Worm (Caenorhabditis elegans) whole organism, L3 larva: ENCODE measurements around the gene lnp-1.

Experiments used
- eor-1 ChIP-seq, 2 experiments: fragments of 150-350 bp; optimal IDR thresholded peaks; 2 replicates each; lab custom pipeline; 2014 to 2018; ENCODE audit warnings: missing biosample characterization in 2 of 2, missing genetic modification characterization in 2 of 2
- fkh-10 ChIP-seq: sonication (generic microtip); optimal IDR thresholded peaks from 2 replicates; lab custom pipeline; 2017; ENCODE audit warnings: missing biosample characterization, missing genetic modification reagents, missing genetic modification characterization
- mdl-1 ChIP-seq: fragments of 150-350 bp; optimal IDR thresholded peaks from 2 replicates; lab custom pipeline; 2014; ENCODE audit warnings: missing biosample characterization, missing genetic modification characterization
- nhr-11 ChIP-seq: fragments of 150-350 bp; optimal IDR thresholded peaks from 2 replicates; lab custom pipeline; 2014; ENCODE audit warnings: missing biosample characterization, missing genetic modification characterization
- pqm-1 ChIP-seq: fragments of 150-350 bp; optimal IDR thresholded peaks from 2 replicates; lab custom pipeline; 2017; ENCODE audit warnings: missing biosample characterization, missing genetic modification characterization, inconsistent platforms
- unc-62 ChIP-seq: fragments of 150-350 bp; sonication (generic microtip); optimal IDR thresholded peaks from 4 replicates; lab custom pipeline; 2014; ENCODE audit warnings: missing biosample characterization, missing genetic modification reagents, missing genetic modification characterization

- no peak for TF ChIP-seq fkh-10 (GFP tag; lab: Kevin White, UChicago)
- no peak for TF ChIP-seq pqm-1 (tag; lab: Kevin White, UChicago)
- TF ChIP-seq eor-1 (tag; optimal IDR thresholded peaks at IDR 0.05; lab: Kevin White, UChicago), result no peak
- no peak for TF ChIP-seq nhr-11 (tag; lab: Kevin White, UChicago)
- TF ChIP-seq mdl-1, result no peak
- TF ChIP-seq unc-62 (GFP tag; lab: Kevin White, UChicago), result no peak
These were observed 11.0 kb downstream of the lnp-1 start for ce11 chrX:4599526-4599925.
